Worm (Caenorhabditis elegans): ENCODE measurements around the gene mtm-3.

DNA sequence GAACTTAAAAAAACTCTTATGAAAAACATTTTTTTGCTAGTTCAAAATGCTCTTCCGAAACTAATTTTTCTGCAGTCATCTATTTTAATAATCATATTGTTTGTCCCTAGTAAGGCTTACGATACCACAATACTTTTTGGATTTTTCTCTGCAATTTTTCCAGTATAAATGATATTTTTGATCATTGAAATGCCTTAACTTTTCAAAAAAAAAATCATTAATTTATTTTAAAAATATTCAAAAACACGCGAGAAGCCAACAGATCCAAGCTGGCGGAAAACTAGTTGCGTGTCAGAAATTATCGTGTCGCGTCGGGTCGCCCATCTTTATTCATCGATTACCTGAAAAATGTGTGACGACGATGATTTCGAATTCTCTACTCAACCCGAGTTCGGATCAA lies 32.1 kb downstream of the mtm-3 start, which contains the start of gene gmeb-3:
- no peak for TF ChIP-seq him-1 (tag; optimal IDR thresholded peaks at IDR 0.05)
- no peak for TF ChIP-seq dao-5 (tag; optimal IDR thresholded peaks at IDR 0.05)
